Worm (Caenorhabditis elegans): ENCODE results near the gene vps-60.
A peak's percentile ranks its signal among the peaks of the same experiment; 100 is the strongest.

vps-60 gene

DNA sequence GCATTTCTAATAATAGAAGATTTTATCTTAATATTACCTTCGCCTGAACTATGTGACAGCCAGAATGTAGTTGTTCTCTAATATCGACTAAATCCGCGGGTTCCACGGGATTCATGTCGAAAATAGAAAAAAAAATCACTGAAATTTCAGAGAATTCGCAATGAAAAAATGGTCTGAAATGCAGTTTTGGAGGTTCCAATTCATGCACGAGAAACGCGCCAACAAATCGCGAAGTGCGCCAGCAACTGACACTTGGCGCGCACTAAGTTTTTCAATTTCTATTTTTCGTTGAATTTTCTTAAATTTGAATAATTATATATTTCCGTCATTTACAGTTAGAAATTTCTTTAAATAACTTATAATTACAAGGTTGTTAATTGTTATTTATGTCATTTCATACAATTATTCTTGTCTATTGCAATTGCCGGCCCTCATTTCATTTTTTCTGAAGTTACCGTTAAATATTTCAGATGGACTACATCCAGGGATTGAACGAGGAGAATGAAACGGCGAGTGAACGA, 36.0 kb downstream of the vps-60 start, which contains the start of the genes F25G6.9 and symk-1 (continued):
- TF ChIP-seq nhr-85 (tag) (peak; percentile 86), ztf-4 (tag; optimal IDR thresholded peaks at IDR 0.05) (peak; percentile 12), unc-130 (tag; optimal IDR thresholded peaks at IDR 0.05) (peak; percentile 12), elt-2 (tag; optimal IDR thresholded peaks at IDR 0.05) (peak; percentile 12), nhr-19 (GFP tag; conservative IDR thresholded peaks at IDR 0.05) (peak; percentile 82), nhr-28 (tag; optimal IDR thresholded peaks at IDR 0.05) (no peak), ceh-90 (tag; optimal IDR thresholded peaks at IDR 0.05) (no peak), grh-1 (GFP tag; IDR thresholded peaks at IDR 0.05) (peak; percentile 44), F16B12.6 (tag; optimal IDR thresholded peaks at IDR 0.05) (peak; percentile 3), nhr-11 (tag; optimal IDR thresholded peaks at IDR 0.05) (peak; percentile 20), swsn-7 (tag; optimal IDR thresholded peaks at IDR 0.05) (peak; percentile 82), ceh-63 (GFP tag; optimal IDR thresholded peaks at IDR 0.05) (no peak), elt-3 (tag; optimal IDR thresholded peaks at IDR 0.05) (peak in 2 of 6 experiments; percentile 13 to 17), mdl-1 (tag; optimal IDR thresholded peaks at IDR 0.05) (peak in 1 of 2 experiments; percentile 37), egl-13 (tag; optimal IDR thresholded peaks at IDR 0.05) (peak; percentile 29), unc-86 (tag; optimal IDR thresholded peaks at IDR 0.05) (peak; percentile 60), sup-37 (GFP tag; optimal IDR thresholded peaks at IDR 0.05) (peak; percentile 41), rnt-1 (tag; optimal IDR thresholded peaks at IDR 0.05) (peak; percentile 86), blmp-1 (tag; optimal IDR thresholded peaks at IDR 0.05) (no peak), unc-30 (tag; optimal IDR thresholded peaks at IDR 0.05) (no peak), C04F5.9 (tag; optimal IDR thresholded peaks at IDR 0.05) (no peak), tlp-1 (tag; optimal IDR thresholded peaks at IDR 0.05) (no peak), ama-1 (optimal IDR thresholded peaks at IDR 0.05) (no peak), aly-2 (tag; optimal IDR thresholded peaks at IDR 0.05) (peak; percentile 56), C34B4.2 (tag; optimal IDR thresholded peaks at IDR 0.05) (no peak), nhr-20 (tag; optimal IDR thresholded peaks at IDR 0.05) (peak; percentile 77), zag-1 (tag; optimal IDR thresholded peaks at IDR 0.05) (no peak), lin-13 (GFP tag; optimal IDR thresholded peaks at IDR 0.05) (peak; percentile 41), lir-3 (tag; optimal IDR thresholded peaks at IDR 0.05; ENCODE audit: poor library complexity) (peak; percentile 47), nhr-237 (tag; optimal IDR thresholded peaks at IDR 0.05) (no peak), lsy-2 (tag; optimal IDR thresholded peaks at IDR 0.05) (peak; percentile 72 to 82), nhr-90 (tag; optimal IDR thresholded peaks at IDR 0.05; ENCODE audit: poor library complexity) (peak; percentile 79), lin-14 (GFP tag; optimal IDR thresholded peaks at IDR 0.05) (peak; percentile 72), snu-23 (GFP tag; optimal IDR thresholded peaks at IDR 0.05) (peak; percentile 81), aha-1 (tag; optimal IDR thresholded peaks at IDR 0.05) (no peak), fos-1 (tag; optimal IDR thresholded peaks at IDR 0.05) (peak; percentile 7), lin-39 (tag; optimal IDR thresholded peaks at IDR 0.05) (peak; percentile 76), hlh-17 (GFP tag; optimal IDR thresholded peaks at IDR 0.05; ENCODE audit: borderline replicate concordance) (no peak), nhr-12 (tag; optimal IDR thresholded peaks at IDR 0.05) (no peak), dpl-1 (GFP tag; optimal IDR thresholded peaks at IDR 0.05) (peak; percentile 61 to 75 (median 71)), jun-1 (tag; optimal IDR thresholded peaks at IDR 0.05) (no peak), alr-1 (tag; optimal IDR thresholded peaks at IDR 0.05; ENCODE audit: borderline replicate concordance) (no peak), dsc-1 (tag; optimal IDR thresholded peaks at IDR 0.05) (peak; percentile 82), fkh-10 (GFP tag; optimal IDR thresholded peaks at IDR 0.05) (no peak), zip-4 (GFP tag; optimal IDR thresholded peaks at IDR 0.05) (peak; percentile 44), mab-9 (GFP tag; IDR thresholded peaks at IDR 0.05) (no peak), tbx-2 (tag; optimal IDR thresholded peaks at IDR 0.05) (peak; percentile 81), fkh-8 (tag; optimal IDR thresholded peaks at IDR 0.05) (peak; percentile 9), pax-3 (tag; optimal IDR thresholded peaks at IDR 0.05) (no peak), Y116A8C.19 (tag; optimal IDR thresholded peaks at IDR 0.05; ENCODE audit: borderline replicate concordance) (no peak), ceh-8 (GFP tag; optimal IDR thresholded peaks at IDR 0.05) (peak; percentile 37), unc-98 (GFP tag; IDR thresholded peaks at IDR 0.05) (no peak), skn-1 (tag; optimal IDR thresholded peaks at IDR 0.05) (peak; percentile 52)

Data from whole organism, L1 larva.